Worm (Caenorhabditis elegans) whole organism, L2 larva: ENCODE measurements around the gene hacl-1.

Experiments used
- F13H6.1 ChIP-seq: sonication (generic microtip); optimal IDR thresholded peaks from 2 replicates; lab custom pipeline; 2016; ENCODE audit warnings: missing genetic modification characterization, missing compliant biosample characterization
- Y55F3AM.14 ChIP-seq: fragments of 200-800 bp; sonication (Bioruptor generic); optimal IDR thresholded peaks from 2 replicates; lab custom pipeline; 2018; ENCODE audit warnings: mild to moderate bottlenecking, missing genetic modification characterization, missing compliant biosample characterization
- ZK546.5 ChIP-seq: sonication (generic microtip); optimal IDR thresholded peaks from 2 replicates; lab custom pipeline; 2017; ENCODE audit warnings: missing biosample characterization, missing genetic modification characterization
- alr-1 ChIP-seq: fragments of 150-350 bp; optimal IDR thresholded peaks from 2 replicates; lab custom pipeline; 2014; ENCODE audit warnings: missing biosample characterization, missing genetic modification characterization
- aly-2 ChIP-seq: fragments of 150-350 bp; optimal IDR thresholded peaks from 2 replicates; lab custom pipeline; 2014; ENCODE audit warnings: missing biosample characterization, missing genetic modification characterization
- ama-1 ChIP-seq: fragments of 150-350 bp; optimal IDR thresholded peaks from 2 replicates; lab custom pipeline; 2018; ENCODE audit warnings: inconsistent platforms
- blmp-1 ChIP-seq: sonication (generic microtip); optimal IDR thresholded peaks from 2 replicates; lab custom pipeline; 2017; ENCODE audit warnings: missing genetic modification characterization, mild to moderate bottlenecking, missing compliant biosample characterization, antibody characterized with exemption, moderate library complexity; ENCODE audit not compliant: insufficient read depth
- ceh-82 ChIP-seq: fragments of 150-350 bp; optimal IDR thresholded peaks from 2 replicates; lab custom pipeline; 2014; ENCODE audit warnings: missing biosample characterization, missing genetic modification characterization
- crh-2 ChIP-seq: sonication (generic microtip); optimal IDR thresholded peaks from 2 replicates; lab custom pipeline; 2017; ENCODE audit warnings: missing biosample characterization, missing genetic modification characterization
- dmd-4 ChIP-seq: sonication (generic microtip); optimal IDR thresholded peaks from 2 replicates; lab custom pipeline; 2017; ENCODE audit warnings: missing biosample characterization, missing genetic modification characterization
- egl-27 ChIP-seq: sonication (generic microtip); optimal IDR thresholded peaks from 3 replicates; lab custom pipeline; 2017; ENCODE audit warnings: missing biosample characterization, missing genetic modification reagents, missing genetic modification characterization
- elt-1 ChIP-seq: fragments of 150-350 bp; optimal IDR thresholded peaks from 2 replicates; lab custom pipeline; 2014; ENCODE audit warnings: missing biosample characterization, missing genetic modification characterization
- elt-3 ChIP-seq: sonication (generic microtip); optimal IDR thresholded peaks from 2 replicates; lab custom pipeline; 2017; ENCODE audit warnings: missing biosample characterization, missing genetic modification characterization
- gmeb-1 ChIP-seq: fragments of 150-350 bp; optimal IDR thresholded peaks from 2 replicates; lab custom pipeline; 2014; ENCODE audit warnings: missing biosample characterization, missing genetic modification characterization
- lin-13 ChIP-seq: fragments of 150-350 bp; optimal IDR thresholded peaks from 2 replicates; lab custom pipeline; 2014; ENCODE audit warnings: missing biosample characterization, missing genetic modification reagents, missing genetic modification characterization
- mbf-1 ChIP-seq: sonication (generic microtip); optimal IDR thresholded peaks from 2 replicates; lab custom pipeline; 2017; ENCODE audit warnings: missing biosample characterization, missing genetic modification characterization
- mdl-1 ChIP-seq, 2 experiments: fragments of 150-350 bp in 1 of 2; sonication (generic microtip) in 1 of 2; optimal IDR thresholded peaks; 2 replicates each; lab custom pipeline; 2017; ENCODE audit warnings: missing biosample characterization in 2 of 2, missing genetic modification characterization in 2 of 2
- nhr-10 ChIP-seq: sonication (generic microtip); optimal IDR thresholded peaks from 2 replicates; lab custom pipeline; 2017; ENCODE audit warnings: missing biosample characterization, missing genetic modification characterization
- nhr-11 ChIP-seq: fragments of 150-350 bp; optimal IDR thresholded peaks from 2 replicates; lab custom pipeline; 2014; ENCODE audit warnings: missing biosample characterization, missing genetic modification characterization
- nhr-129 ChIP-seq: fragments of 150-350 bp; optimal IDR thresholded peaks from 2 replicates; lab custom pipeline; 2014; ENCODE audit warnings: missing biosample characterization, missing genetic modification characterization
- nhr-23 ChIP-seq: fragments of 150-350 bp; optimal IDR thresholded peaks from 2 replicates; lab custom pipeline; 2014; ENCODE audit warnings: missing biosample characterization, missing genetic modification reagents, missing genetic modification characterization
- nhr-25 ChIP-seq: fragments of 150-350 bp; sonication (generic microtip); optimal IDR thresholded peaks from 3 replicates; lab custom pipeline; 2014; ENCODE audit warnings: missing biosample characterization, missing genetic modification characterization
- nhr-6 ChIP-seq: fragments of 150-350 bp; optimal IDR thresholded peaks from 2 replicates; lab custom pipeline; 2014; ENCODE audit warnings: missing biosample characterization, missing genetic modification characterization
- nhr-77 ChIP-seq: fragments of 150-350 bp; optimal IDR thresholded peaks from 2 replicates; lab custom pipeline; 2014; ENCODE audit warnings: missing biosample characterization, missing genetic modification characterization
- peb-1 ChIP-seq: fragments of 150-350 bp; optimal IDR thresholded peaks from 2 replicates; lab custom pipeline; 2014; ENCODE audit warnings: missing biosample characterization, missing genetic modification characterization
- sem-4 ChIP-seq: fragments of 150-350 bp; optimal IDR thresholded peaks from 2 replicates; lab custom pipeline; 2014; ENCODE audit warnings: missing biosample characterization, missing genetic modification reagents, missing genetic modification characterization
- skn-1 ChIP-seq: sonication (generic microtip); optimal IDR thresholded peaks from 2 replicates; lab custom pipeline; 2017; ENCODE audit warnings: missing biosample characterization, missing genetic modification characterization
- sma-3 ChIP-seq: sonication (generic microtip); optimal IDR thresholded peaks from 2 replicates; lab custom pipeline; 2016; ENCODE audit warnings: missing genetic modification reagents, missing genetic modification characterization, missing compliant biosample characterization
- sma-9 ChIP-seq, 2 experiments: fragments of 150-350 bp in 1 of 2; sonication (generic microtip) in 1 of 2; optimal IDR thresholded peaks; 2 replicates each; lab custom pipeline; 2014 to 2016; ENCODE audit warnings: missing genetic modification characterization in 2 of 2, mild to moderate bottlenecking in 1 of 2, missing biosample characterization in 1 of 2, missing compliant biosample characterization in 1 of 2, missing genetic modification reagents in 1 of 2, moderate library complexity in 1 of 2
- snpc-4 ChIP-seq: fragments of 150-350 bp; optimal IDR thresholded peaks from 2 replicates; lab custom pipeline; 2014; ENCODE audit warnings: missing biosample characterization, missing genetic modification characterization
- unc-39 ChIP-seq: fragments of 150-350 bp; optimal IDR thresholded peaks from 2 replicates; lab custom pipeline; 2014; ENCODE audit warnings: missing biosample characterization, missing genetic modification characterization
- unc-55 ChIP-seq: fragments of 150-350 bp; sonication (generic microtip); optimal IDR thresholded peaks from 3 replicates; lab custom pipeline; 2014; ENCODE audit warnings: missing biosample characterization, missing genetic modification reagents, missing genetic modification characterization
- unc-62 ChIP-seq: fragments of 150-350 bp; optimal IDR thresholded peaks from 2 replicates; lab custom pipeline; 2014; ENCODE audit warnings: missing biosample characterization, missing genetic modification reagents, missing genetic modification characterization
- ztf-1 ChIP-seq: fragments of 200-800 bp; sonication (Bioruptor generic); conservative IDR thresholded peaks from 2 replicates; pipeline ENCODE4 v1.3.6; 2022; ENCODE audit warnings: missing genetic modification characterization, missing compliant biosample characterization
- ztf-4 ChIP-seq: fragments of 150-350 bp; optimal IDR thresholded peaks from 2 replicates; lab custom pipeline; 2014; ENCODE audit warnings: missing biosample characterization, missing genetic modification characterization

The hacl-1 gene

ce11 chrII:11537606-11538016 is 44.8 kb upstream of the hacl-1 start:
- TF ChIP-seq unc-55 (GFP tag; lab: Kevin White, UChicago) (no peak), ztf-1 (GFP tag; lab: Robert Waterston, UW) (no peak), mbf-1 (tag; lab: Kevin White, UChicago) (no peak), unc-39 (tag; lab: Kevin White, UChicago) (no peak), sma-3 (GFP tag; lab: Kevin White, UChicago) (no peak), Y55F3AM.14 (GFP tag; lab: Kevin White, UChicago) (no peak), aly-2 (tag; lab: Kevin White, UChicago) (no peak), F13H6.1 (tag; lab: Kevin White, UChicago) (no peak)

ce11 chrII:11537115-11537514 is 44.4 kb upstream of the hacl-1 start:
- TF ChIP-seq aly-2 (tag; lab: Kevin White, UChicago) (no peak), elt-1 (no peak), nhr-129 (no peak), blmp-1 (tag; lab: Kevin White, UChicago) (no peak), dmd-4 (tag; lab: Kevin White, UChicago) (no peak), mbf-1 (tag; lab: Kevin White, UChicago) (no peak), ZK546.5 (tag; lab: Kevin White, UChicago) (no peak), egl-27 (tag; lab: Kevin White, UChicago) (no peak), nhr-11 (tag; lab: Kevin White, UChicago) (no peak), gmeb-1 (no peak), ztf-4 (tag; lab: Kevin White, UChicago) (no peak), ama-1 (lab: Kevin White, UChicago) (no peak), ceh-82 (tag; lab: Kevin White, UChicago) (no peak), sma-9 (GFP tag; optimal IDR thresholded peaks at IDR 0.05; lab: Kevin White, UChicago) (no peak), sma-9 (tag; optimal IDR thresholded peaks at IDR 0.05; lab: Kevin White, UChicago) (no peak), unc-39 (tag; lab: Kevin White, UChicago) (no peak), sem-4 (no peak)

- TF ChIP-seq skn-1 = no peak
- TF ChIP-seq Y55F3AM.14 (GFP tag; lab: Kevin White, UChicago) = no peak
- TF ChIP-seq nhr-77 (tag; lab: Kevin White, UChicago) = no peak
- TF ChIP-seq peb-1 (tag; lab: Kevin White, UChicago) = no peak
Measured at ce11 chrII:11536505-11536904, 43.7 kb upstream of the hacl-1 start.

- TF ChIP-seq lin-13 (GFP tag; lab: Kevin White, UChicago) (no peak), mbf-1 (tag; lab: Kevin White, UChicago) (no peak), mdl-1 (tag; optimal IDR thresholded peaks at IDR 0.05; lab: Kevin White, UChicago) (no peak), ztf-1 (GFP tag; lab: Robert Waterston, UW) (no peak), nhr-25 (tag; lab: Kevin White, UChicago) (no peak), ztf-4 (tag; lab: Kevin White, UChicago) (no peak), nhr-6 (tag; lab: Kevin White, UChicago) (no peak), nhr-23 (tag; lab: Kevin White, UChicago) (no peak), ama-1 (lab: Kevin White, UChicago) (no peak), alr-1 (no peak), snpc-4 (tag; lab: Kevin White, UChicago) (no peak), egl-27 (tag; lab: Kevin White, UChicago) (no peak), elt-3 (tag; lab: Kevin White, UChicago) (no peak), elt-1 (no peak), nhr-11 (tag; lab: Kevin White, UChicago) (no peak), nhr-129 (no peak), unc-62 (GFP tag; lab: Kevin White, UChicago) (no peak), ceh-82 (tag; lab: Kevin White, UChicago) (no peak), nhr-10 (tag; lab: Kevin White, UChicago) (no peak)
Measured at ce11 chrII:11535924-11536323, 43.2 kb upstream of the hacl-1 start.

- TF ChIP-seq F13H6.1 (tag; lab: Kevin White, UChicago) (no peak), nhr-10 (tag; lab: Kevin White, UChicago) (no peak), crh-2 (no peak), ZK546.5 (tag; lab: Kevin White, UChicago) (no peak)
- TF ChIP-seq, all 48 proteins: peak for 0
Measured at ce11 chrII:11535429-11535828, 42.7 kb upstream of the hacl-1 start.
